Worm (Caenorhabditis elegans): ENCODE measurements around the gene Y37D8A.6.

ce11 chrIII:12906611-12907037, 36.5 kb upstream of the Y37D8A.6 start:
- no peak for TF ChIP-seq nhr-28 (tag; optimal IDR thresholded peaks at IDR 0.05)
- TF ChIP-seq unc-39 (tag; optimal IDR thresholded peaks at IDR 0.05), result no peak
- no peak for TF ChIP-seq lin-32 (GFP tag; optimal IDR thresholded peaks at IDR 0.05)
- TF ChIP-seq mep-1 (tag; optimal IDR thresholded peaks at IDR 0.05), result no peak
- no peak for TF ChIP-seq lsy-2 (tag; optimal IDR thresholded peaks at IDR 0.05)
- TF ChIP-seq snpc-4 (tag; optimal IDR thresholded peaks at IDR 0.05), result no peak
- no peak for TF ChIP-seq hlh-1 (tag; optimal IDR thresholded peaks at IDR 0.05)
- no peak for TF ChIP-seq ztf-11 (tag; optimal IDR thresholded peaks at IDR 0.05)
- TF ChIP-seq ces-1 (GFP tag; optimal IDR thresholded peaks at IDR 0.05), result no peak
- no peak for TF ChIP-seq nhr-237 (tag; optimal IDR thresholded peaks at IDR 0.05)
